Worm (Caenorhabditis elegans): ENCODE results near the gene sec-3.

ce11 chrX:3111687-3112086, 12.0 kb upstream of the sec-3 start:
- TF ChIP-seq dve-1 (tag; optimal IDR thresholded peaks at IDR 0.05; ENCODE audit: insufficient read depth) (peak; percentile 59), vab-7 (GFP tag; IDR thresholded peaks at IDR 0.05) (no peak)

All from whole organism, L4 larva.